Worm (Caenorhabditis elegans) whole organism, L3 larva: Measurements from ENCODE around the gene frpr-4.

ENCODE experiments used
- ama-1 ChIP-seq: fragments of 150-350 bp; optimal IDR thresholded peaks from 2 replicates; lab custom pipeline; 2018
- elt-3 ChIP-seq, 3 experiments: fragments of 150-350 bp in 1 of 3; sonication (generic microtip) in 2 of 3; optimal IDR thresholded peaks; 2 replicates in 2 of 3; 4 replicates in 1 of 3; lab custom pipeline; 2014 to 2017; ENCODE audit warnings: missing biosample characterization in 3 of 3, missing genetic modification characterization in 3 of 3
- jun-1 ChIP-seq: fragments of 150-350 bp; optimal IDR thresholded peaks from 2 replicates; lab custom pipeline; 2014; ENCODE audit warnings: missing biosample characterization, missing genetic modification reagents, missing genetic modification characterization
- mdl-1 ChIP-seq: fragments of 150-350 bp; optimal IDR thresholded peaks from 2 replicates; lab custom pipeline; 2014; ENCODE audit warnings: missing biosample characterization, missing genetic modification characterization
- nhr-23 ChIP-seq: fragments of 150-350 bp; optimal IDR thresholded peaks from 2 replicates; lab custom pipeline; 2014; ENCODE audit warnings: missing biosample characterization, missing genetic modification reagents, missing genetic modification characterization
- tbx-2 ChIP-seq: sonication (generic microtip); optimal IDR thresholded peaks from 2 replicates; lab custom pipeline; 2016; ENCODE audit warnings: mild to moderate bottlenecking, missing genetic modification characterization, missing compliant biosample characterization
- ztf-11 ChIP-seq: fragments of 150-350 bp; optimal IDR thresholded peaks from 2 replicates; lab custom pipeline; 2014; ENCODE audit warnings: missing biosample characterization, missing genetic modification characterization

DNA sequence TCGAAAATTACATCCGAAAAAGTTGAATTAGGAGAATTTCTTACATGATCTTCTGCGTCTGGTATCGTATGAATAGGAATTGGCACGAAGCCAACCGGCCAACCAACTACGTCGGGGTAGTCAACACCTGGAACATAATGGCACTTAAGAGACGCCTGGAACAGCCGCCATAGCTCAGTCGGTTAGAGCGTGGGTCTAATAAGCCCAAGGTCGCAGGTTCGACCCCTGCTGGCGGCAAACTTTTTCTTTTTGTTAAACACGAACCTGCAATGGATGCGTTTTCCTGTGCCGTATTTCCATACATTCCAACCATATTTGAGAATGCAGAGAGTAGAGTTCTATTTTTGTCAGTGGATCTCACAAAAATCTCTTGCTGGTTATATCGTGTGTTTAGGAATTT lies 17.6 kb downstream of the frpr-4 start:
- TF ChIP-seq ztf-11 (no peak), nhr-23 (tag; lab: Kevin White, UChicago) (no peak), elt-3 (tag; optimal IDR thresholded peaks at IDR 0.05; lab: Kevin White, UChicago) (no peak), mdl-1 (tag; lab: Kevin White, UChicago) (no peak), ama-1 (no peak), tbx-2 (no peak), jun-1 (tag; lab: Kevin White, UChicago) (no peak)
